Fruit fly (Drosophila melanogaster) whole organism, embryonic: ENCODE results near the gene twf.

Source experiments
- ATbp ChIP-seq: fragments of 200-800 bp; sonication (Bioruptor generic); optimal IDR thresholded peaks from 2 replicates; lab custom pipeline; 2017; ENCODE audit warnings: missing biosample characterization, mild to moderate bottlenecking, missing genetic modification characterization, missing genetic modification reagents
- Aef1 ChIP-seq: fragments of 200-800 bp; sonication (Bioruptor generic); IDR thresholded peaks from 3 replicates; pipeline ENCODE4 v1.3.6; 2022; ENCODE audit warnings: missing biosample characterization, missing genetic modification characterization
- Asciz ChIP-seq: fragments of 200-800 bp; sonication (Bioruptor generic); optimal IDR thresholded peaks from 2 replicates; lab custom pipeline; 2017; ENCODE audit warnings: missing biosample characterization, mild to moderate bottlenecking, missing genetic modification characterization, missing genetic modification reagents
- Atf3 ChIP-seq: fragments of 200-800 bp; sonication (Bioruptor generic); optimal IDR thresholded peaks from 3 replicates; lab custom pipeline; 2016; ENCODE audit warnings: missing biosample characterization, missing genetic modification characterization
- C15 ChIP-seq: fragments of 200-800 bp; sonication (Bioruptor generic); IDR thresholded peaks from 3 replicates; pipeline ENCODE4 v1.3.6; 2022; ENCODE audit warnings: missing biosample characterization, missing genetic modification characterization
- CG11504 ChIP-seq: fragments of 200-800 bp; sonication (Bioruptor generic); optimal IDR thresholded peaks from 3 replicates; lab custom pipeline; 2019; ENCODE audit warnings: missing biosample characterization, mild to moderate bottlenecking, missing genetic modification characterization, moderate library complexity
- CG12236 ChIP-seq: fragments of 200-800 bp; sonication (Bioruptor generic); optimal IDR thresholded peaks from 2 replicates; lab custom pipeline; 2016; ENCODE audit warnings: missing biosample characterization, missing genetic modification characterization
- CG13123 ChIP-seq: fragments of 200-800 bp; sonication (Bioruptor generic); optimal IDR thresholded peaks from 2 replicates; lab custom pipeline; 2016; ENCODE audit warnings: missing biosample characterization, missing genetic modification characterization
- CG15696 ChIP-seq: fragments of 200-800 bp; sonication (Bioruptor generic); optimal IDR thresholded peaks from 2 replicates; lab custom pipeline; 2019; ENCODE audit warnings: missing biosample characterization, mild to moderate bottlenecking, missing genetic modification characterization, moderate library complexity
- CG1602 ChIP-seq: fragments of 200-800 bp; sonication (Bioruptor generic); optimal IDR thresholded peaks from 3 replicates; lab custom pipeline; 2016; ENCODE audit warnings: missing biosample characterization, missing genetic modification characterization
- CG16779 ChIP-seq: fragments of 200-800 bp; sonication (Bioruptor generic); IDR thresholded peaks from 2 replicates; pipeline ENCODE4 v1.3.6; 2022; ENCODE audit warnings: missing biosample characterization, missing genetic modification characterization
- CG2712 ChIP-seq: fragments of 200-800 bp; optimal IDR thresholded peaks from 3 replicates; lab custom pipeline; 2019; ENCODE audit warnings: missing biosample characterization, mild to moderate bottlenecking, missing genetic modification characterization, moderate library complexity
- CG30020 ChIP-seq: fragments of 200-800 bp; optimal IDR thresholded peaks from 2 replicates; lab custom pipeline; 2019; ENCODE audit warnings: missing biosample characterization, mild to moderate bottlenecking, missing genetic modification characterization, moderate library complexity
- CG31441 ChIP-seq: fragments of 200-800 bp; sonication (Bioruptor generic); IDR thresholded peaks from 2 replicates; pipeline ENCODE4 v1.3.6; 2022; ENCODE audit warnings: missing biosample characterization, missing genetic modification characterization
- CG42726 ChIP-seq: fragments of 200-800 bp; sonication (Bioruptor generic); IDR thresholded peaks from 2 replicates; pipeline ENCODE4 v1.3.6; 2022; ENCODE audit warnings: missing biosample characterization, missing genetic modification characterization; ENCODE audit not compliant: partially characterized antibody
- CG4282 ChIP-seq: fragments of 200-800 bp; sonication (Bioruptor generic); optimal IDR thresholded peaks from 2 replicates; lab custom pipeline; 2016; ENCODE audit warnings: missing biosample characterization, missing genetic modification characterization
- CG8281 ChIP-seq: fragments of 200-800 bp; sonication (Bioruptor generic); optimal IDR thresholded peaks from 2 replicates; lab custom pipeline; 2018; ENCODE audit warnings: missing biosample characterization, mild to moderate bottlenecking, missing genetic modification characterization, moderate library complexity
- CG8388 ChIP-seq: fragments of 200-800 bp; sonication (Bioruptor generic); optimal IDR thresholded peaks from 2 replicates; lab custom pipeline; 2019; ENCODE audit warnings: missing biosample characterization, mild to moderate bottlenecking, missing genetic modification characterization, moderate library complexity
- CG9932 ChIP-seq: fragments of 200-800 bp; sonication (Bioruptor generic); IDR thresholded peaks from 2 replicates; pipeline ENCODE4 v1.3.6; 2022; ENCODE audit warnings: missing biosample characterization, missing genetic modification characterization
- CTCF ChIP-seq: fragments of 200-800 bp; sonication (Bioruptor generic); optimal IDR thresholded peaks from 2 replicates; lab custom pipeline; 2017; ENCODE audit warnings: missing biosample characterization, mild to moderate bottlenecking, missing genetic modification characterization, moderate library complexity
- Dfd ChIP-seq, 2 experiments: fragments of >200 bp; optimal IDR thresholded peaks; 2 replicates each; lab custom pipeline; 2017; ENCODE audit warnings: missing biosample characterization in 2 of 2, missing genetic modification characterization in 2 of 2
- Eip74EF ChIP-seq, 2 experiments: fragments of 200-800 bp in 1 of 2; fragments of >200 bp in 1 of 2; sonication (Bioruptor generic) in 1 of 2; optimal IDR thresholded peaks; 2 replicates each; lab custom pipeline; 2017 to 2019; ENCODE audit warnings: missing biosample characterization in 2 of 2, missing genetic modification characterization in 2 of 2, mild to moderate bottlenecking in 1 of 2, moderate library complexity in 1 of 2
- Ets97D ChIP-seq: fragments of 200-800 bp; sonication (Bioruptor generic); optimal IDR thresholded peaks from 3 replicates; lab custom pipeline; 2016; ENCODE audit warnings: missing biosample characterization, missing genetic modification characterization
- Fer2 ChIP-seq: fragments of 200-800 bp; sonication (Bioruptor generic); optimal IDR thresholded peaks from 2 replicates; lab custom pipeline; 2018; ENCODE audit warnings: missing biosample characterization, mild to moderate bottlenecking, missing genetic modification characterization, moderate library complexity
- Hey ChIP-seq: fragments of 200-800 bp; sonication (Bioruptor generic); optimal IDR thresholded peaks from 3 replicates; lab custom pipeline; 2018; ENCODE audit warnings: missing biosample characterization, mild to moderate bottlenecking, missing genetic modification characterization
- Hr78 ChIP-seq, 2 experiments: fragments of 200-800 bp in 1 of 2; fragments of >200 bp in 1 of 2; sonication (Bioruptor generic) in 1 of 2; optimal IDR thresholded peaks; 2 replicates each; lab custom pipeline; 2017 to 2019; ENCODE audit warnings: missing biosample characterization in 2 of 2, missing genetic modification characterization in 2 of 2, mild to moderate bottlenecking in 1 of 2, moderate library complexity in 1 of 2
- Mrtf ChIP-seq: fragments of 200-800 bp; sonication (Bioruptor generic); IDR thresholded peaks from 3 replicates; pipeline ENCODE4 v1.3.6; 2022; ENCODE audit warnings: missing biosample characterization, missing genetic modification characterization
- Nf-YC ChIP-seq: fragments of 200-800 bp; optimal IDR thresholded peaks from 3 replicates; lab custom pipeline; 2019; ENCODE audit warnings: missing biosample characterization, mild to moderate bottlenecking, missing genetic modification characterization, moderate library complexity
- Pdp1 ChIP-seq, 2 experiments: fragments of 200-800 bp; sonication (Bioruptor generic); optimal IDR thresholded peaks; 3 replicates each; lab custom pipeline; 2016; ENCODE audit warnings: missing biosample characterization in 2 of 2, missing genetic modification characterization in 2 of 2, mild to moderate bottlenecking in 1 of 2, moderate library complexity in 1 of 2
- Rfx ChIP-seq: fragments of 200-800 bp; sonication (Bioruptor generic); IDR thresholded peaks from 2 replicates; pipeline ENCODE4 v1.3.6; 2022; ENCODE audit warnings: missing biosample characterization, missing genetic modification characterization
- Stat92E ChIP-seq, 3 experiments: fragments of >200 bp in 2 of 3; fragments of 200-800 bp in 1 of 3; sonication (Bioruptor generic) in 1 of 3; optimal IDR thresholded peaks; 2 replicates each; lab custom pipeline; 2017 to 2019; ENCODE audit warnings: missing biosample characterization in 3 of 3, missing genetic modification characterization in 3 of 3, mild to moderate bottlenecking in 1 of 3, moderate library complexity in 1 of 3
- Xbp1 ChIP-seq: fragments of 200-800 bp; sonication (Bioruptor generic); optimal IDR thresholded peaks from 3 replicates; lab custom pipeline; 2016; ENCODE audit warnings: missing biosample characterization, mild to moderate bottlenecking, missing genetic modification characterization
- Xrp1 ChIP-seq: fragments of 200-800 bp; sonication (Bioruptor generic); IDR thresholded peaks from 2 replicates; pipeline ENCODE4 v1.3.6; 2022; ENCODE audit warnings: missing biosample characterization, missing genetic modification characterization
- ci ChIP-seq: fragments of 200-800 bp; sonication (Bioruptor generic); IDR thresholded peaks from 3 replicates; pipeline ENCODE4 v1.3.6; 2022; ENCODE audit warnings: missing biosample characterization, missing genetic modification characterization
- dimm ChIP-seq: fragments of 200-800 bp; sonication (Bioruptor generic); IDR thresholded peaks from 2 replicates; pipeline ENCODE4 v1.3.6; 2022; ENCODE audit warnings: missing biosample characterization, missing genetic modification characterization
- eve ChIP-seq, 2 experiments: fragments of >200 bp; optimal IDR thresholded peaks; 2 replicates each; lab custom pipeline; 2017; ENCODE audit warnings: missing biosample characterization in 2 of 2, missing genetic modification characterization in 2 of 2
- ewg ChIP-seq: fragments of 200-800 bp; sonication (Bioruptor generic); optimal IDR thresholded peaks from 3 replicates; lab custom pipeline; 2017; ENCODE audit warnings: mild to moderate bottlenecking, missing biosample characterization, missing genetic modification reagents, missing genetic modification characterization
- ind ChIP-seq: fragments of 200-800 bp; sonication (Bioruptor generic); optimal IDR thresholded peaks from 3 replicates; lab custom pipeline; 2016; ENCODE audit warnings: missing biosample characterization, missing genetic modification characterization
- nau ChIP-seq: fragments of 200-800 bp; sonication (Bioruptor generic); optimal IDR thresholded peaks from 3 replicates; lab custom pipeline; 2017; ENCODE audit warnings: missing biosample characterization, mild to moderate bottlenecking, missing genetic modification characterization, missing genetic modification reagents
- nmo ChIP-seq: fragments of 200-800 bp; sonication (Bioruptor generic); optimal IDR thresholded peaks from 2 replicates; lab custom pipeline; 2018; ENCODE audit warnings: missing biosample characterization, mild to moderate bottlenecking, missing genetic modification characterization, moderate library complexity
- pan ChIP-seq, 4 experiments: fragments of >200 bp in 3 of 4; fragments of 200-800 bp in 1 of 4; sonication (Bioruptor generic) in 1 of 4; optimal IDR thresholded peaks in 3 of 4; IDR thresholded peaks in 1 of 4; 2 replicates each; pipeline versions ENCODE4 v1.3.6 to Lab custom; 2017 to 2022; ENCODE audit warnings: missing biosample characterization in 2 of 4, missing genetic modification characterization in 2 of 4, mixed read lengths in 1 of 4
- pho ChIP-seq: fragments of 200-800 bp; sonication (Bioruptor generic); optimal IDR thresholded peaks from 2 replicates; lab custom pipeline; 2016; ENCODE audit warnings: missing biosample characterization, missing genetic modification characterization
- pita ChIP-seq: fragments of 200-800 bp; sonication (Bioruptor generic); optimal IDR thresholded peaks from 2 replicates; lab custom pipeline; 2017; ENCODE audit warnings: missing biosample characterization, mild to moderate bottlenecking, missing genetic modification characterization
- sr ChIP-seq: fragments of 200-800 bp; sonication (Bioruptor generic); IDR thresholded peaks from 3 replicates; pipeline ENCODE4 v1.3.6; 2022; ENCODE audit warnings: missing biosample characterization, missing genetic modification characterization
- stwl ChIP-seq: fragments of 200-800 bp; sonication (Bioruptor generic); optimal IDR thresholded peaks from 3 replicates; lab custom pipeline; 2018; ENCODE audit warnings: missing biosample characterization, mild to moderate bottlenecking, missing genetic modification characterization, moderate library complexity
- tin ChIP-seq: fragments of 200-800 bp; sonication (Bioruptor generic); optimal IDR thresholded peaks from 3 replicates; lab custom pipeline; 2016; ENCODE audit warnings: missing biosample characterization, missing genetic modification characterization
- unc-4 ChIP-seq: fragments of 200-800 bp; sonication (Bioruptor generic); IDR thresholded peaks from 2 replicates; pipeline ENCODE4 v1.3.6; 2022; ENCODE audit warnings: missing biosample characterization, missing genetic modification characterization; ENCODE audit not compliant: partially characterized antibody
- z ChIP-seq: fragments of 200-800 bp; sonication (Bioruptor generic); IDR thresholded peaks from 3 replicates; pipeline ENCODE4 v1.3.6; 2022; ENCODE audit warnings: missing biosample characterization, missing genetic modification characterization

twf gene

DNA sequence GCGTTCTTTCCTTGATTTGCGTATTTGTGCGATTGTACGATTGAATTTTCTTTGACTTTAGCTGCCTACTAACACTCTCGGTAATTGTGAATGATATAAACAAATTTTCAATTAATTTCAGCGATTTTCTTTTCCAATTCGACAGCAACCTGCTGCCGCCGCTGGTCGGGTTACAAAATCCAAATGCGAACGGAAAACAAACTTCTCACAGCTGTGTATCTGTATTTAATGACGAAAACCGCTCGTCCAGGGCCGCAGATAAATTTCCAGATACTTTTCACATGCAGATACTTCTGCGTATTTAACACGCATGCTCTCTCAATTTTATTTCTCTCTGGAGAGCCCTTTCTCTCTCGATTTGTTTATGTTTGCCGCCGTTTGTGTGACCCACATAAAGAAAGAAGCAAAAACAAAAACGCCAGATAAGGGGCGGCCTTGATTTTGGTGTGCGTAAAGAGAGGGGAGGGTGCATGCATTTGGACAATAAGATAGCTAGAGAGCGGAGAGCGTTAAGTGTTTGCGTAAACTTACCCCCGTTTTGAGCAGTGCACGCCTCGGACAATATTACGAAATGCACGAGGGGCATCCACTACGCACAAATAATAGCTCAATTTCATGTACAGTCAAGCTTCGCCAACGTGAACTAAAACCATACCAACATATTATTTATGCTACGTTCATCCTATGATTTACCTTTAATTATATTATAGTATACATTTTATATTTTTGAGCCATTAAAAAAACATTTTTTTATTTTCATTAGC, 14.1 kb upstream of the twf start, which contains the start of gene CG12402 (continued):
- peak; percentile 77 for TF ChIP-seq Nf-YC
- TF ChIP-seq CG15696 (tag; lab: Kevin White, UChicago): peak; percentile 75
- no peak for TF ChIP-seq pan (optimal IDR thresholded peaks at IDR 0.05; lab: Kevin White, UChicago)
- peak in 1 of 2 experiments; percentile 90 for TF ChIP-seq pan (GFP tag; optimal IDR thresholded peaks at IDR 0.05 in 1 of 2, IDR thresholded peaks at IDR 0.05 in 1 of 2)
- TF ChIP-seq Pdp1 (GFP tag; optimal IDR thresholded peaks at IDR 0.05; lab: Kevin White, UChicago): peak; percentile 52 to 93
- TF ChIP-seq Ets97D (GFP tag; lab: Kevin White, UChicago): no peak
- peak; percentile 85 for TF ChIP-seq ATbp (GFP tag; lab: Kevin White, UChicago)
- no peak for TF ChIP-seq CG30020
- peak; percentile 91 for TF ChIP-seq CG11504 (tag; lab: Kevin White, UChicago)
- TF ChIP-seq Mrtf (GFP tag; lab: Robert Waterston, UW): peak; percentile 84
- peak; percentile 91 for TF ChIP-seq tin (GFP tag; lab: Kevin White, UChicago)
- TF ChIP-seq Xrp1 (GFP tag; lab: Robert Waterston, UW): peak; percentile 91
- peak; percentile 88 for TF ChIP-seq Asciz (GFP tag; lab: Kevin White, UChicago)
- peak; percentile 36 for TF ChIP-seq pho (GFP tag; lab: Kevin White, UChicago)
- TF ChIP-seq CG31441: peak; percentile 95
- TF ChIP-seq Xbp1 (GFP tag; lab: Kevin White, UChicago): peak; percentile 85
- TF ChIP-seq ci (GFP tag; lab: Robert Waterston, UW): peak; percentile 96
- peak; percentile 52 for TF ChIP-seq CG9932
- no peak for TF ChIP-seq Dfd (GFP tag; optimal IDR thresholded peaks at IDR 0.05; lab: Kevin White, UChicago)
- 0 out of 3 replicates have a peak, but pooled peaks have one; percentile 32 for TF ChIP-seq C15 (GFP tag; lab: Robert Waterston, UW)
- no peak for TF ChIP-seq Hey (tag; lab: Kevin White, UChicago)
- peak; percentile 32 for TF ChIP-seq CTCF (GFP tag; lab: Kevin White, UChicago)
- no peak for TF ChIP-seq CG42726 (GFP tag; lab: Robert Waterston, UW)
- peak; percentile 42; the same call in 1 of the 2 replicates for TF ChIP-seq unc-4 (GFP tag; lab: Robert Waterston, UW)
- peak; percentile 78 for TF ChIP-seq nmo (GFP tag; lab: Kevin White, UChicago)
- peak; percentile 84 for TF ChIP-seq Aef1 (GFP tag; lab: Robert Waterston, UW)
- TF ChIP-seq Atf3 (GFP tag; lab: Kevin White, UChicago): peak; percentile 19
- peak; percentile 82 for TF ChIP-seq ind
- TF ChIP-seq z (GFP tag; lab: Robert Waterston, UW): peak; percentile 62; the same call in 2 of the 3 replicates
- peak in 1 of 2 experiments; percentile 68 for TF ChIP-seq Hr78 (GFP tag; optimal IDR thresholded peaks at IDR 0.05; lab: Kevin White, UChicago)
- peak in 1 of 3 experiments; percentile 89 for TF ChIP-seq Stat92E (GFP tag; optimal IDR thresholded peaks at IDR 0.05; lab: Kevin White, UChicago)
- TF ChIP-seq nau (GFP tag; lab: Kevin White, UChicago): peak; percentile 76
- peak; percentile 74 for TF ChIP-seq ewg
- no peak for TF ChIP-seq eve (GFP tag; optimal IDR thresholded peaks at IDR 0.05; lab: Kevin White, UChicago)
- TF ChIP-seq stwl (tag; lab: Kevin White, UChicago): peak; percentile 6
- TF ChIP-seq CG2712: peak; percentile 91
- 0 out of 2 replicates have a peak, but pooled peaks have one; percentile 30 for TF ChIP-seq CG16779 (GFP tag; lab: Robert Waterston, UW)
- TF ChIP-seq CG12236 (GFP tag; lab: Kevin White, UChicago): no peak
- TF ChIP-seq Fer2 (tag; lab: Kevin White, UChicago): peak; percentile 65
- TF ChIP-seq Eip74EF (GFP tag; optimal IDR thresholded peaks at IDR 0.05; lab: Kevin White, UChicago): peak in 1 of 2 experiments; percentile 70
- TF ChIP-seq CG8388 (GFP tag; lab: Kevin White, UChicago): peak; percentile 83
- peak; percentile 38 for TF ChIP-seq CG13123 (GFP tag; lab: Kevin White, UChicago)
- no peak for TF ChIP-seq pita (GFP tag; lab: Kevin White, UChicago)
- peak; percentile 72 for TF ChIP-seq sr (GFP tag; lab: Robert Waterston, UW)
- peak; percentile 51; the same call in 1 of the 2 replicates for TF ChIP-seq dimm (GFP tag; lab: Robert Waterston, UW)
- TF ChIP-seq Rfx (GFP tag; lab: Robert Waterston, UW): peak; percentile 81
- no peak for TF ChIP-seq CG4282 (GFP tag; lab: Kevin White, UChicago)
- TF ChIP-seq CG8281: peak; percentile 67
- peak; percentile 80 for TF ChIP-seq CG1602 (GFP tag; lab: Kevin White, UChicago)
